Comparison of ENCODE assay signal across 4 fruit fly cellular contexts in genomic region chrX:10329659-10330289, dm6.
TF ChIP-seq lines count a peak whose summit lies in the region.

TSS of gene Gip (minus strand) at chrX:10329872.

TF ChIP-seq in whole organism, adult, 20 proteins besides CTCF, POLR2A, EP300 and RAD21 (continued from another document):
- TF ChIP-seq toe (GFP tag; optimal IDR thresholded peaks at IDR 0.05; lab: Kevin White, UChicago) (no peak), Hr96 (GFP tag; optimal IDR thresholded peaks at IDR 0.05; lab: Kevin White, UChicago) (no peak)

TF ChIP-seq in whole organism, embryonic, 481 proteins besides CTCF, POLR2A, EP300 and RAD21 (continued from another document and continues in another):
- TF ChIP-seq gro (GFP tag; optimal IDR thresholded peaks at IDR 0.05; lab: Kevin White, UChicago) (peak; percentile 35), chinmo (GFP tag; IDR thresholded peaks at IDR 0.05; lab: Robert Waterston, UW; ENCODE audit: partially characterized antibody) (0 out of 4 replicates have a peak, but pooled peaks have one; percentile 22), amos (GFP tag; IDR thresholded peaks at IDR 0.05; lab: Robert Waterston, UW; ENCODE audit: partially characterized antibody) (peak; percentile 33; the same call in 1 of the 2 replicates), sim (GFP tag; IDR thresholded peaks at IDR 0.05; lab: Robert Waterston, UW) (0 out of 2 replicates have a peak, but pooled peaks have one; percentile 16), oc (tag; optimal IDR thresholded peaks at IDR 0.05; lab: Kevin White, UChicago) (peak; percentile 10), CG6254 (GFP tag; optimal IDR thresholded peaks at IDR 0.05; lab: Kevin White, UChicago) (no peak), CG3281 (GFP tag; optimal IDR thresholded peaks at IDR 0.05; lab: Kevin White, UChicago) (peak; percentile 13), CG8290 (GFP tag; optimal IDR thresholded peaks at IDR 0.05; lab: Kevin White, UChicago) (no peak), CG8290 (tag; optimal IDR thresholded peaks at IDR 0.05; lab: Kevin White, UChicago) (peak in 1 of 2 experiments; percentile 65), CG3838 (GFP tag; optimal IDR thresholded peaks at IDR 0.05; lab: Kevin White, UChicago) (no peak), Ets97D (GFP tag; optimal IDR thresholded peaks at IDR 0.05; lab: Kevin White, UChicago) (no peak), nom (GFP tag; optimal IDR thresholded peaks at IDR 0.05; lab: Kevin White, UChicago) (peak; percentile 39), crp (GFP tag; optimal IDR thresholded peaks at IDR 0.05; lab: Kevin White, UChicago) (peak in 1 of 2 experiments; percentile 4), Jarid2 (GFP tag; optimal IDR thresholded peaks at IDR 0.05; lab: Kevin White, UChicago) (peak; percentile 76), pita (GFP tag; optimal IDR thresholded peaks at IDR 0.05; lab: Kevin White, UChicago) (peak; percentile 2), ems (GFP tag; optimal IDR thresholded peaks at IDR 0.05; lab: Kevin White, UChicago) (no peak), pan (optimal IDR thresholded peaks at IDR 0.05; lab: Kevin White, UChicago) (no peak), pan (GFP tag; optimal IDR thresholded peaks at IDR 0.05 in 1 of 2, IDR thresholded peaks at IDR 0.05 in 1 of 2) (no peak), CG12769 (tag; optimal IDR thresholded peaks at IDR 0.05; lab: Kevin White, UChicago) (peak; percentile 67), lbe (GFP tag; optimal IDR thresholded peaks at IDR 0.05; lab: Kevin White, UChicago) (peak; percentile 68), CG6765 (GFP tag; optimal IDR thresholded peaks at IDR 0.05; lab: Kevin White, UChicago) (peak; percentile 30), CG42726 (GFP tag; IDR thresholded peaks at IDR 0.05; lab: Robert Waterston, UW; ENCODE audit: partially characterized antibody) (peak; percentile 35; the same call in 1 of the 2 replicates), CG17385 (GFP tag; optimal IDR thresholded peaks at IDR 0.05; lab: Kevin White, UChicago) (peak; percentile 0), sc (optimal IDR thresholded peaks at IDR 0.05; lab: Kevin White, UChicago) (no peak), sc (GFP tag; optimal IDR thresholded peaks at IDR 0.05; lab: Kevin White, UChicago) (no peak), MESR4 (GFP tag; optimal IDR thresholded peaks at IDR 0.05; lab: Kevin White, UChicago) (peak; percentile 22), CG12391 (tag; optimal IDR thresholded peaks at IDR 0.05; lab: Kevin White, UChicago) (peak; percentile 0), HmgZ (tag; optimal IDR thresholded peaks at IDR 0.05; lab: Kevin White, UChicago) (peak; percentile 19), lab (GFP tag; optimal IDR thresholded peaks at IDR 0.05; lab: Kevin White, UChicago) (peak; percentile 2), pzg (GFP tag; optimal IDR thresholded peaks at IDR 0.05; lab: Kevin White, UChicago) (peak; percentile 10), CG9215 (GFP tag; IDR thresholded peaks at IDR 0.05; lab: Robert Waterston, UW) (peak; percentile 56), Opbp (GFP tag; IDR thresholded peaks at IDR 0.05; lab: Robert Waterston, UW; ENCODE audit: partially characterized antibody) (no peak), caup (GFP tag; optimal IDR thresholded peaks at IDR 0.05; lab: Kevin White, UChicago; ENCODE audit: severe bottlenecking) (peak; percentile 38), CG1603 (tag; optimal IDR thresholded peaks at IDR 0.05; lab: Kevin White, UChicago) (no peak), trh (GFP tag; optimal IDR thresholded peaks at IDR 0.05; lab: Kevin White, UChicago) (no peak), HLH3B (GFP tag; IDR thresholded peaks at IDR 0.05; lab: Robert Waterston, UW) (no peak; the same call in 1 of the 2 replicates), Hr51 (GFP tag; optimal IDR thresholded peaks at IDR 0.05; lab: Kevin White, UChicago) (peak in 1 of 2 experiments; percentile 15), Eip74EF (GFP tag; optimal IDR thresholded peaks at IDR 0.05; lab: Kevin White, UChicago) (peak in 1 of 2 experiments; percentile 8), HLHmδ (GFP tag; optimal IDR thresholded peaks at IDR 0.05; lab: Kevin White, UChicago) (no peak), Med (GFP tag; lab: Kevin White, UChicago) (peak; percentile 78), crol (GFP tag; IDR thresholded peaks at IDR 0.05; lab: Robert Waterston, UW) (peak; percentile 74)

TF ChIP-seq in whole organism, prepupa, 60 proteins besides CTCF, POLR2A, EP300 and RAD21 (continued from another document):
- no peak for TF ChIP-seq Ets21C (GFP tag; optimal IDR thresholded peaks at IDR 0.05; lab: Kevin White, UChicago)
- peak; percentile 21 for TF ChIP-seq Sox14 (GFP tag; optimal IDR thresholded peaks at IDR 0.05; lab: Kevin White, UChicago)
- no peak for TF ChIP-seq CG11902 (GFP tag; optimal IDR thresholded peaks at IDR 0.05; lab: Kevin White, UChicago)
- TF ChIP-seq CG1621 (tag; optimal IDR thresholded peaks at IDR 0.05; lab: Kevin White, UChicago), result peak; percentile 77
- no peak for TF ChIP-seq CG32006 (GFP tag; optimal IDR thresholded peaks at IDR 0.05; lab: Kevin White, UChicago)
- TF ChIP-seq Met (GFP tag; optimal IDR thresholded peaks at IDR 0.05; lab: Kevin White, UChicago), result peak; percentile 27
- peak; percentile 26 for TF ChIP-seq Eip75B (GFP tag; optimal IDR thresholded peaks at IDR 0.05; lab: Kevin White, UChicago)
- TF ChIP-seq fd59A (GFP tag; optimal IDR thresholded peaks at IDR 0.05; lab: Kevin White, UChicago), result no peak
- TF ChIP-seq Blimp-1 (GFP tag; optimal IDR thresholded peaks at IDR 0.05; lab: Kevin White, UChicago), result no peak
- no peak for TF ChIP-seq CG4318 (GFP tag; optimal IDR thresholded peaks at IDR 0.05; lab: Kevin White, UChicago)
- TF ChIP-seq Eip93F (GFP tag; optimal IDR thresholded peaks at IDR 0.05; lab: Kevin White, UChicago), result peak; percentile 47
- TF ChIP-seq ss (GFP tag; optimal IDR thresholded peaks at IDR 0.05; lab: Kevin White, UChicago), result peak in 1 of 2 experiments; percentile 48
- TF ChIP-seq achi (GFP tag; optimal IDR thresholded peaks at IDR 0.05; lab: Kevin White, UChicago), result no peak
- no peak for TF ChIP-seq dsx (GFP tag; optimal IDR thresholded peaks at IDR 0.05; lab: Kevin White, UChicago; ENCODE audit: poor library complexity, severe bottlenecking)
- TF ChIP-seq vri (GFP tag; optimal IDR thresholded peaks at IDR 0.05; lab: Kevin White, UChicago), result peak; percentile 64
- peak; percentile 47 for TF ChIP-seq CG6854 (GFP tag; optimal IDR thresholded peaks at IDR 0.05; lab: Kevin White, UChicago)
- no peak for TF ChIP-seq lz (GFP tag; optimal IDR thresholded peaks at IDR 0.05; lab: Kevin White, UChicago)
- TF ChIP-seq CG34406 (GFP tag; optimal IDR thresholded peaks at IDR 0.05; lab: Kevin White, UChicago), result no peak
- TF ChIP-seq CG15336 (GFP tag; IDR thresholded peaks at IDR 0.05; lab: Robert Waterston, UW), result peak; percentile 28; the same call in 1 of the 2 replicates
- no peak for TF ChIP-seq Smox (GFP tag; optimal IDR thresholded peaks at IDR 0.05; lab: Kevin White, UChicago)
- no peak for TF ChIP-seq OdsH (GFP tag; optimal IDR thresholded peaks at IDR 0.05; lab: Kevin White, UChicago)
- no peak for TF ChIP-seq CG11762 (GFP tag; optimal IDR thresholded peaks at IDR 0.05; lab: Kevin White, UChicago; ENCODE audit: insufficient read depth)
- no peak for TF ChIP-seq Sox15 (GFP tag; optimal IDR thresholded peaks at IDR 0.05; lab: Kevin White, UChicago)
- no peak for TF ChIP-seq fd85E (GFP tag; optimal IDR thresholded peaks at IDR 0.05; lab: Kevin White, UChicago)
- TF ChIP-seq CG10631 (GFP tag; optimal IDR thresholded peaks at IDR 0.05; lab: Kevin White, UChicago), result no peak
- TF ChIP-seq esn (GFP tag; optimal IDR thresholded peaks at IDR 0.05; lab: Kevin White, UChicago), result peak; percentile 54
- TF ChIP-seq CG8319 (GFP tag; optimal IDR thresholded peaks at IDR 0.05; lab: Kevin White, UChicago), result no peak
- TF ChIP-seq CG3919 (GFP tag; optimal IDR thresholded peaks at IDR 0.05; lab: Kevin White, UChicago), result peak; percentile 47
- TF ChIP-seq Gug (GFP tag; IDR thresholded peaks at IDR 0.05; lab: Robert Waterston, UW), result no peak
- no peak for TF ChIP-seq CG11294 (GFP tag; IDR thresholded peaks at IDR 0.05; lab: Robert Waterston, UW)
- peak; percentile 91 for TF ChIP-seq svp (GFP tag; lab: Kevin White, UChicago)
- TF ChIP-seq CG6792 (GFP tag; optimal IDR thresholded peaks at IDR 0.05; lab: Kevin White, UChicago), result no peak
- TF ChIP-seq spab (GFP tag; optimal IDR thresholded peaks at IDR 0.05; lab: Kevin White, UChicago), result no peak
- peak; percentile 69 for TF ChIP-seq fkh (GFP tag; optimal IDR thresholded peaks at IDR 0.05; lab: Kevin White, UChicago)
- no peak for TF ChIP-seq CG31627 (GFP tag; optimal IDR thresholded peaks at IDR 0.05; lab: Kevin White, UChicago)
- no peak for TF ChIP-seq Hr38 (GFP tag; optimal IDR thresholded peaks at IDR 0.05; lab: Kevin White, UChicago)
- TF ChIP-seq acj6 (GFP tag; optimal IDR thresholded peaks at IDR 0.05; lab: Kevin White, UChicago), result no peak
- peak; percentile 7 for TF ChIP-seq CG16779 (tag; optimal IDR thresholded peaks at IDR 0.05; lab: Kevin White, UChicago)
- no peak for TF ChIP-seq Sox102F (GFP tag; optimal IDR thresholded peaks at IDR 0.05; lab: Kevin White, UChicago)
- no peak for TF ChIP-seq CG7368 (GFP tag; optimal IDR thresholded peaks at IDR 0.05; lab: Kevin White, UChicago)

TF ChIP-seq in whole organism, wandering third instar larva, 38 proteins besides CTCF, POLR2A, EP300 and RAD21 (continued from another document):
- TF ChIP-seq dmrt93B (GFP tag; optimal IDR thresholded peaks at IDR 0.05; lab: Kevin White, UChicago), result no peak
- no peak for TF ChIP-seq CG32264 (GFP tag; optimal IDR thresholded peaks at IDR 0.05; lab: Kevin White, UChicago)
- TF ChIP-seq OdsH (GFP tag; optimal IDR thresholded peaks at IDR 0.05; lab: Kevin White, UChicago), result peak; percentile 19
- no peak for TF ChIP-seq usp (GFP tag; optimal IDR thresholded peaks at IDR 0.05; lab: Kevin White, UChicago)
- no peak for TF ChIP-seq Myc (optimal IDR thresholded peaks at IDR 0.05; lab: Kevin White, UChicago)
- TF ChIP-seq rgr (GFP tag; optimal IDR thresholded peaks at IDR 0.05; lab: Kevin White, UChicago), result peak; percentile 68
- peak; percentile 68 for TF ChIP-seq h (GFP tag; optimal IDR thresholded peaks at IDR 0.05; lab: Kevin White, UChicago)
- TF ChIP-seq brk (GFP tag; optimal IDR thresholded peaks at IDR 0.05; lab: Kevin White, UChicago), result no peak
- peak; percentile 58 for TF ChIP-seq Hnf4 (GFP tag; optimal IDR thresholded peaks at IDR 0.05; lab: Kevin White, UChicago)
- TF ChIP-seq tai (GFP tag; optimal IDR thresholded peaks at IDR 0.05; lab: Kevin White, UChicago), result no peak
- TF ChIP-seq sage (GFP tag; optimal IDR thresholded peaks at IDR 0.05; lab: Kevin White, UChicago), result peak; percentile 47
- no peak for TF ChIP-seq ey (GFP tag; optimal IDR thresholded peaks at IDR 0.05; lab: Kevin White, UChicago)
- no peak for TF ChIP-seq sv (GFP tag; optimal IDR thresholded peaks at IDR 0.05; lab: Kevin White, UChicago)
TF ChIP-seq in whole organism, wandering third instar larva: peak in this region for 15.
